Fruit fly (Drosophila melanogaster) whole organism, embryonic: Measurements from ENCODE around the gene CG7860.
A peak's percentile ranks its signal among the peaks of the same experiment; 100 is the strongest.

Experiments used
- Aef1 ChIP-seq: fragments of 200-800 bp; sonication (Bioruptor generic); IDR thresholded peaks from 3 replicates; pipeline ENCODE4 v1.3.6; 2022; ENCODE audit warnings: missing biosample characterization, missing genetic modification characterization
- CG10321 ChIP-seq: fragments of 200-800 bp; sonication (Bioruptor generic); IDR thresholded peaks from 2 replicates; pipeline ENCODE4 v1.3.6; 2022; ENCODE audit warnings: missing biosample characterization, missing genetic modification characterization
- CG10959 ChIP-seq: fragments of 200-800 bp; sonication (Bioruptor generic); IDR thresholded peaks from 2 replicates; pipeline ENCODE4 v1.3.6; 2022; ENCODE audit warnings: missing biosample characterization, missing genetic modification characterization
- CG11504 ChIP-seq: fragments of 200-800 bp; sonication (Bioruptor generic); optimal IDR thresholded peaks from 3 replicates; lab custom pipeline; 2019; ENCODE audit warnings: missing biosample characterization, mild to moderate bottlenecking, missing genetic modification characterization, moderate library complexity
- CG12744 ChIP-seq: fragments of 200-800 bp; sonication (Bioruptor generic); optimal IDR thresholded peaks from 2 replicates; lab custom pipeline; 2016; ENCODE audit warnings: missing biosample characterization, missing genetic modification characterization
- CG15073 ChIP-seq: fragments of 200-800 bp; sonication (Bioruptor generic); optimal IDR thresholded peaks from 2 replicates; lab custom pipeline; 2016; ENCODE audit warnings: missing biosample characterization, missing genetic modification characterization
- CG17802 ChIP-seq: fragments of 200-800 bp; sonication (Bioruptor generic); optimal IDR thresholded peaks from 2 replicates; lab custom pipeline; 2018; ENCODE audit warnings: missing biosample characterization, mild to moderate bottlenecking, missing genetic modification characterization, moderate library complexity
- CG2678 ChIP-seq: fragments of 200-800 bp; sonication (Bioruptor generic); optimal IDR thresholded peaks from 3 replicates; lab custom pipeline; 2019; ENCODE audit warnings: missing biosample characterization, mild to moderate bottlenecking, missing genetic modification characterization, moderate library complexity
- CG2712 ChIP-seq: fragments of 200-800 bp; optimal IDR thresholded peaks from 3 replicates; lab custom pipeline; 2019; ENCODE audit warnings: missing biosample characterization, mild to moderate bottlenecking, missing genetic modification characterization, moderate library complexity
- CG30020 ChIP-seq: fragments of 200-800 bp; optimal IDR thresholded peaks from 2 replicates; lab custom pipeline; 2019; ENCODE audit warnings: missing biosample characterization, mild to moderate bottlenecking, missing genetic modification characterization, moderate library complexity
- CG30403 ChIP-seq: fragments of 200-800 bp; sonication (Bioruptor generic); optimal IDR thresholded peaks from 3 replicates; lab custom pipeline; 2016; ENCODE audit warnings: missing biosample characterization, missing genetic modification characterization
- CG30431 ChIP-seq: fragments of 200-800 bp; sonication (Bioruptor generic); optimal IDR thresholded peaks from 2 replicates; lab custom pipeline; 2017; ENCODE audit warnings: missing biosample characterization, missing genetic modification characterization
- CG32767 ChIP-seq: fragments of 200-800 bp; sonication (Bioruptor generic); IDR thresholded peaks from 2 replicates; pipeline ENCODE4 v1.3.6; 2022; ENCODE audit warnings: missing biosample characterization, missing genetic modification characterization
- CG42726 ChIP-seq: fragments of 200-800 bp; sonication (Bioruptor generic); IDR thresholded peaks from 2 replicates; pipeline ENCODE4 v1.3.6; 2022; ENCODE audit warnings: missing biosample characterization, missing genetic modification characterization; ENCODE audit not compliant: partially characterized antibody
- CG4282 ChIP-seq: fragments of 200-800 bp; sonication (Bioruptor generic); optimal IDR thresholded peaks from 2 replicates; lab custom pipeline; 2016; ENCODE audit warnings: missing biosample characterization, missing genetic modification characterization
- CG4328 ChIP-seq: fragments of 200-800 bp; sonication (Bioruptor generic); optimal IDR thresholded peaks from 3 replicates; lab custom pipeline; 2017; ENCODE audit warnings: missing biosample characterization, missing genetic modification reagents, missing genetic modification characterization
- CG4617 ChIP-seq: fragments of 200-800 bp; sonication (Bioruptor generic); optimal IDR thresholded peaks from 3 replicates; lab custom pipeline; 2016; ENCODE audit warnings: missing biosample characterization, missing genetic modification characterization, borderline replicate concordance
- CG6272 ChIP-seq: fragments of 200-800 bp; sonication (Bioruptor generic); IDR thresholded peaks from 2 replicates; pipeline ENCODE4 v1.3.6; 2022; ENCODE audit warnings: missing biosample characterization, missing genetic modification characterization
- CG6654 ChIP-seq: fragments of 200-800 bp; sonication (Bioruptor generic); optimal IDR thresholded peaks from 2 replicates; lab custom pipeline; 2017; ENCODE audit warnings: missing biosample characterization, mild to moderate bottlenecking, missing genetic modification characterization
- CG6689 ChIP-seq: fragments of 200-800 bp; sonication (Bioruptor generic); IDR thresholded peaks from 2 replicates; pipeline ENCODE4 v1.3.6; 2022; ENCODE audit warnings: missing biosample characterization, missing genetic modification characterization
- CG7357 ChIP-seq: fragments of 200-800 bp; sonication (Bioruptor generic); IDR thresholded peaks from 3 replicates; pipeline ENCODE4 v1.3.6; 2022; ENCODE audit warnings: missing biosample characterization, missing genetic modification characterization
- CG9876 ChIP-seq: fragments of 200-800 bp; sonication (Bioruptor generic); optimal IDR thresholded peaks from 2 replicates; lab custom pipeline; 2016; ENCODE audit warnings: missing biosample characterization, missing genetic modification characterization
- CkIIα-i1 ChIP-seq: fragments of 200-800 bp; sonication (Bioruptor generic); IDR thresholded peaks from 2 replicates; pipeline ENCODE4 v1.3.6; 2022; ENCODE audit warnings: missing biosample characterization, missing genetic modification characterization
- Dref ChIP-seq: fragments of 200-800 bp; sonication (Bioruptor generic); IDR thresholded peaks from 2 replicates; pipeline ENCODE4 v1.3.6; 2022; ENCODE audit warnings: missing biosample characterization, missing genetic modification characterization
- HHEX ChIP-seq: fragments of 200-800 bp; sonication (Bioruptor generic); optimal IDR thresholded peaks from 3 replicates; lab custom pipeline; 2017; ENCODE audit warnings: missing biosample characterization, mild to moderate bottlenecking, missing genetic modification characterization, missing genetic modification reagents
- Hey ChIP-seq: fragments of 200-800 bp; sonication (Bioruptor generic); optimal IDR thresholded peaks from 3 replicates; lab custom pipeline; 2018; ENCODE audit warnings: missing biosample characterization, mild to moderate bottlenecking, missing genetic modification characterization
- Hsf ChIP-seq: fragments of 200-800 bp; sonication (Bioruptor generic); optimal IDR thresholded peaks from 3 replicates; lab custom pipeline; 2016; ENCODE audit warnings: missing biosample characterization, missing genetic modification characterization
- NfI ChIP-seq: fragments of 200-800 bp; sonication (Bioruptor generic); optimal IDR thresholded peaks from 3 replicates; lab custom pipeline; 2018; ENCODE audit warnings: missing biosample characterization, mild to moderate bottlenecking, missing genetic modification characterization, moderate library complexity
- Pdp1 ChIP-seq, 2 experiments: fragments of 200-800 bp; sonication (Bioruptor generic); optimal IDR thresholded peaks; 3 replicates each; lab custom pipeline; 2016; ENCODE audit warnings: missing biosample characterization in 2 of 2, missing genetic modification characterization in 2 of 2, mild to moderate bottlenecking in 1 of 2, moderate library complexity in 1 of 2
- Poxn ChIP-seq: fragments of 200-800 bp; sonication (Bioruptor generic); IDR thresholded peaks from 2 replicates; pipeline ENCODE4 v1.3.6; 2022; ENCODE audit warnings: missing biosample characterization, missing genetic modification characterization
- Six4 ChIP-seq: fragments of 200-800 bp; sonication (Bioruptor generic); optimal IDR thresholded peaks from 2 replicates; lab custom pipeline; 2016; ENCODE audit warnings: missing biosample characterization, missing genetic modification characterization
- Sox102F ChIP-seq: fragments of 200-800 bp; sonication (Bioruptor generic); optimal IDR thresholded peaks from 2 replicates; lab custom pipeline; 2018; ENCODE audit warnings: missing biosample characterization, mild to moderate bottlenecking, missing genetic modification characterization, moderate library complexity
- Sry-δ ChIP-seq: fragments of 200-800 bp; sonication (Bioruptor generic); optimal IDR thresholded peaks from 2 replicates; lab custom pipeline; 2016; ENCODE audit warnings: missing biosample characterization, missing genetic modification characterization
- Stat92E ChIP-seq, 3 experiments: fragments of >200 bp in 2 of 3; fragments of 200-800 bp in 1 of 3; sonication (Bioruptor generic) in 1 of 3; optimal IDR thresholded peaks; 2 replicates each; lab custom pipeline; 2017 to 2019; ENCODE audit warnings: missing biosample characterization in 3 of 3, missing genetic modification characterization in 3 of 3, mild to moderate bottlenecking in 1 of 3, moderate library complexity in 1 of 3
- Taf1 ChIP-seq: fragments of 200-800 bp; sonication (Bioruptor generic); IDR thresholded peaks from 2 replicates; pipeline ENCODE4 v1.3.6; 2022; ENCODE audit warnings: missing biosample characterization, missing genetic modification characterization
- en ChIP-seq: fragments of 200-800 bp; sonication (Bioruptor generic); optimal IDR thresholded peaks from 2 replicates; lab custom pipeline; 2016; ENCODE audit warnings: missing biosample characterization, missing genetic modification characterization
- fd64A ChIP-seq: fragments of 200-800 bp; sonication (Bioruptor generic); optimal IDR thresholded peaks from 3 replicates; lab custom pipeline; 2018; ENCODE audit warnings: missing biosample characterization, mild to moderate bottlenecking, missing genetic modification characterization
- grn ChIP-seq: fragments of 200-800 bp; sonication (Bioruptor generic); optimal IDR thresholded peaks from 3 replicates; lab custom pipeline; 2017; ENCODE audit warnings: missing biosample characterization, missing genetic modification characterization
- gsb ChIP-seq: fragments of 200-800 bp; sonication (Bioruptor generic); IDR thresholded peaks from 2 replicates; pipeline ENCODE4 v1.3.6; 2022; ENCODE audit warnings: missing biosample characterization, missing genetic modification characterization
- gt ChIP-seq: fragments of 200-800 bp; sonication (Bioruptor generic); IDR thresholded peaks from 2 replicates; pipeline ENCODE4 v1.3.6; 2022; ENCODE audit warnings: missing biosample characterization, missing genetic modification characterization
- hth ChIP-seq: fragments of >200 bp; optimal IDR thresholded peaks from 2 replicates; lab custom pipeline; 2017; ENCODE audit warnings: inconsistent platforms
- insv ChIP-seq, 2 experiments: fragments of 200-800 bp; sonication (Bioruptor generic); optimal IDR thresholded peaks; 3 replicates each; lab custom pipeline; 2016 to 2018; ENCODE audit warnings: missing biosample characterization in 2 of 2, missing genetic modification characterization in 2 of 2
- jigr1 ChIP-seq: fragments of 200-800 bp; sonication (Bioruptor generic); IDR thresholded peaks from 3 replicates; pipeline ENCODE4 v1.3.6; 2022; ENCODE audit warnings: missing biosample characterization, missing genetic modification characterization
- pho ChIP-seq: fragments of 200-800 bp; sonication (Bioruptor generic); optimal IDR thresholded peaks from 2 replicates; lab custom pipeline; 2016; ENCODE audit warnings: missing biosample characterization, missing genetic modification characterization
- row ChIP-seq: fragments of 200-800 bp; sonication (Bioruptor generic); IDR thresholded peaks from 3 replicates; pipeline ENCODE4 v1.3.6; 2022; ENCODE audit warnings: missing biosample characterization, missing genetic modification characterization
- sc ChIP-seq, 3 experiments: fragments of >200 bp in 2 of 3; fragments of 200-800 bp in 1 of 3; sonication (Bioruptor generic) in 1 of 3; optimal IDR thresholded peaks; 2 replicates in 2 of 3; 3 replicates in 1 of 3; lab custom pipeline; 2017; ENCODE audit warnings: mild to moderate bottlenecking in 1 of 3, missing biosample characterization in 1 of 3, missing genetic modification characterization in 1 of 3, missing genetic modification reagents in 1 of 3
- scrt ChIP-seq: fragments of 200-800 bp; sonication (Bioruptor generic); optimal IDR thresholded peaks from 2 replicates; lab custom pipeline; 2018; ENCODE audit warnings: missing biosample characterization, mild to moderate bottlenecking, missing genetic modification characterization, moderate library complexity
- slbo ChIP-seq: fragments of 200-800 bp; sonication (Bioruptor generic); IDR thresholded peaks from 2 replicates; pipeline ENCODE4 v1.3.6; 2022; ENCODE audit warnings: missing biosample characterization, missing genetic modification characterization
- trem ChIP-seq: fragments of 200-800 bp; optimal IDR thresholded peaks from 3 replicates; lab custom pipeline; 2019; ENCODE audit warnings: missing biosample characterization, mild to moderate bottlenecking, missing genetic modification characterization, moderate library complexity
- trh ChIP-seq: fragments of 200-800 bp; sonication (Bioruptor generic); optimal IDR thresholded peaks from 2 replicates; lab custom pipeline; 2016; ENCODE audit warnings: missing biosample characterization, missing genetic modification characterization
- zfh1 ChIP-seq: fragments of 200-800 bp; sonication (Bioruptor generic); IDR thresholded peaks from 3 replicates; pipeline ENCODE4 v1.3.6; 2022; ENCODE audit warnings: missing biosample characterization, missing genetic modification characterization

The CG7860 gene

dm6 chrX:15579579-15579978 is 10.8 kb downstream of the CG7860 start (continued):
- peak; percentile 60 for TF ChIP-seq CG30020
- TF ChIP-seq CG2712 = peak; percentile 90
- peak; percentile 89 for TF ChIP-seq CG6689 (GFP tag; lab: Robert Waterston, UW)
- peak; percentile 70 for TF ChIP-seq CG4617 (GFP tag; lab: Kevin White, UChicago)
- no peak for TF ChIP-seq hth (lab: Kevin White, UChicago)
- TF ChIP-seq Sry-δ (GFP tag; lab: Kevin White, UChicago) = peak; percentile 53
- TF ChIP-seq CG42726 = no peak
- TF ChIP-seq insv (GFP tag; optimal IDR thresholded peaks at IDR 0.05; lab: Kevin White, UChicago) = peak in 1 of 2 experiments; percentile 51
- TF ChIP-seq trh (GFP tag; lab: Kevin White, UChicago) = peak; percentile 61
- peak; percentile 94 for TF ChIP-seq row (GFP tag; lab: Robert Waterston, UW)
- peak; percentile 97 for TF ChIP-seq slbo (GFP tag; lab: Robert Waterston, UW)
- TF ChIP-seq CG11504 (tag; lab: Kevin White, UChicago) = peak; percentile 88
- TF ChIP-seq CG30403 (GFP tag; lab: Kevin White, UChicago) = peak; percentile 88
- TF ChIP-seq Six4 (GFP tag; lab: Kevin White, UChicago) = peak; percentile 76
- no peak for TF ChIP-seq sc (optimal IDR thresholded peaks at IDR 0.05; lab: Kevin White, UChicago)
- peak; percentile 72 for TF ChIP-seq sc (GFP tag; optimal IDR thresholded peaks at IDR 0.05; lab: Kevin White, UChicago)
- peak; percentile 78 for TF ChIP-seq CG17802
- TF ChIP-seq CG4282 (GFP tag; lab: Kevin White, UChicago) = peak; percentile 80
- peak; percentile 84 for TF ChIP-seq Sox102F (GFP tag; lab: Kevin White, UChicago)
- TF ChIP-seq CG32767 (GFP tag; lab: Robert Waterston, UW) = peak; percentile 76; the same call in 1 of the 2 replicates
- peak; percentile 71 for TF ChIP-seq CG10321 (GFP tag; lab: Robert Waterston, UW)
- peak; percentile 91 for TF ChIP-seq CG30431 (GFP tag; lab: Kevin White, UChicago)
- peak; percentile 89 for TF ChIP-seq CG9876 (GFP tag; lab: Kevin White, UChicago)
- TF ChIP-seq en (GFP tag; lab: Kevin White, UChicago) = peak; percentile 79
- peak; percentile 52; the same call in 1 of the 2 replicates for TF ChIP-seq CkIIα-i1 (GFP tag; lab: Robert Waterston, UW)
- peak; percentile 86 for TF ChIP-seq CG6272
- no peak for TF ChIP-seq Stat92E (GFP tag; optimal IDR thresholded peaks at IDR 0.05; lab: Kevin White, UChicago)
- peak; percentile 90 for TF ChIP-seq Hsf
- TF ChIP-seq jigr1 (GFP tag; lab: Robert Waterston, UW) = peak; percentile 73; the same call in 2 of the 3 replicates
- TF ChIP-seq Hey (tag; lab: Kevin White, UChicago) = no peak
- TF ChIP-seq zfh1 (GFP tag; lab: Robert Waterston, UW) = peak; percentile 93
- peak; percentile 92 for TF ChIP-seq NfI
- TF ChIP-seq Pdp1 (GFP tag; optimal IDR thresholded peaks at IDR 0.05; lab: Kevin White, UChicago) = peak; percentile 89 to 93
- peak; percentile 90 for TF ChIP-seq Poxn (GFP tag; lab: Robert Waterston, UW)
- TF ChIP-seq fd64A (GFP tag; lab: Kevin White, UChicago) = peak; percentile 79
- TF ChIP-seq pho (GFP tag; lab: Kevin White, UChicago) = peak; percentile 90
- TF ChIP-seq CG10959 (GFP tag; lab: Robert Waterston, UW) = peak; percentile 92
- TF ChIP-seq grn = no peak
- TF ChIP-seq Dref (GFP tag; lab: Robert Waterston, UW) = peak; percentile 39; the same call in 1 of the 2 replicates
- peak; percentile 93 for TF ChIP-seq HHEX (GFP tag; lab: Kevin White, UChicago)
- TF ChIP-seq CG7357 (GFP tag; lab: Robert Waterston, UW) = peak; percentile 87
- 0 out of 2 replicates have a peak, but pooled peaks have one; percentile 64 for TF ChIP-seq gt (GFP tag; lab: Robert Waterston, UW)
- TF ChIP-seq Aef1 (GFP tag; lab: Robert Waterston, UW) = peak; percentile 93
- TF ChIP-seq trem (tag; lab: Kevin White, UChicago) = peak; percentile 70
- TF ChIP-seq CG2678 (tag; lab: Kevin White, UChicago) = peak; percentile 93
- TF ChIP-seq CG4328 (GFP tag; lab: Kevin White, UChicago) = peak; percentile 64
- TF ChIP-seq CG12744 (GFP tag; lab: Kevin White, UChicago) = peak; percentile 82
- peak; percentile 93 for TF ChIP-seq Taf1 (GFP tag; lab: Robert Waterston, UW)
- TF ChIP-seq CG15073 = peak; percentile 23
- peak; percentile 93 for TF ChIP-seq gsb (GFP tag; lab: Robert Waterston, UW)
- peak; percentile 77 for TF ChIP-seq CG6654 (GFP tag; lab: Kevin White, UChicago)
- no peak for TF ChIP-seq scrt (GFP tag; lab: Kevin White, UChicago)
